Worm (Caenorhabditis elegans) whole organism, late embryonic: ENCODE measurements around the gene twk-9.
"Not testable (repeated sequence)": the region's sequence is repeated elsewhere in the genome, so short reads cannot be mapped to it uniquely, and the experiment has no call there.

Experiments used
- F13H6.1 ChIP-seq: sonication (generic microtip); optimal IDR thresholded peaks from 2 replicates; lab custom pipeline; 2016; ENCODE audit warnings: missing genetic modification characterization, missing compliant biosample characterization
- K09A11.1 ChIP-seq: sonication (generic microtip); optimal IDR thresholded peaks from 2 replicates; lab custom pipeline; 2017; ENCODE audit warnings: antibody characterized with exemption, mild to moderate bottlenecking, missing genetic modification characterization, missing compliant biosample characterization; ENCODE audit not compliant: insufficient read depth
- T23F11.4 ChIP-seq: fragments of 200-800 bp; sonication (Bioruptor generic); optimal IDR thresholded peaks from 2 replicates; lab custom pipeline; 2018; ENCODE audit warnings: mild to moderate bottlenecking, missing genetic modification characterization, missing compliant biosample characterization
- ceh-14 ChIP-seq: sonication (generic microtip); optimal IDR thresholded peaks from 2 replicates; lab custom pipeline; 2016; ENCODE audit warnings: missing genotype, missing genetic modification characterization, missing compliant biosample characterization
- ceh-19 ChIP-seq: fragments of 200-800 bp; sonication (Bioruptor generic); optimal IDR thresholded peaks from 2 replicates; lab custom pipeline; 2018; ENCODE audit warnings: mild to moderate bottlenecking, missing genetic modification characterization, missing compliant biosample characterization
- ceh-2 ChIP-seq: sonication (generic microtip); optimal IDR thresholded peaks from 2 replicates; lab custom pipeline; 2016; ENCODE audit warnings: missing genotype, missing genetic modification characterization, missing compliant biosample characterization
- ceh-31 ChIP-seq: sonication (generic microtip); optimal IDR thresholded peaks from 2 replicates; lab custom pipeline; 2016; ENCODE audit warnings: missing genetic modification characterization, missing compliant biosample characterization
- ceh-34 ChIP-seq: sonication (generic microtip); optimal IDR thresholded peaks from 2 replicates; lab custom pipeline; 2016; ENCODE audit warnings: mild to moderate bottlenecking, missing genetic modification characterization, missing compliant biosample characterization
- ceh-45 ChIP-seq: fragments of 200-800 bp; sonication (Bioruptor generic); IDR thresholded peaks from 2 replicates; pipeline ENCODE4 v1.3.6; 2022; ENCODE audit warnings: missing genetic modification reagents, missing genetic modification characterization, missing compliant biosample characterization
- dmd-4 ChIP-seq: sonication (generic microtip); optimal IDR thresholded peaks from 2 replicates; lab custom pipeline; 2016; ENCODE audit warnings: borderline replicate concordance, missing genetic modification characterization, missing compliant biosample characterization
- elt-2 ChIP-seq: sonication (generic microtip); optimal IDR thresholded peaks from 2 replicates; lab custom pipeline; 2016; ENCODE audit warnings: missing genetic modification reagents, missing genetic modification characterization, missing compliant biosample characterization
- elt-4 ChIP-seq: sonication (generic microtip); optimal IDR thresholded peaks from 2 replicates; lab custom pipeline; 2016; ENCODE audit warnings: missing genetic modification characterization, missing compliant biosample characterization
- ets-4 ChIP-seq: sonication (generic microtip); optimal IDR thresholded peaks from 2 replicates; lab custom pipeline; 2016; ENCODE audit warnings: missing genetic modification characterization, missing compliant biosample characterization
- eyg-1 ChIP-seq: sonication (generic microtip); optimal IDR thresholded peaks from 2 replicates; lab custom pipeline; 2016; ENCODE audit warnings: missing genotype, missing genetic modification characterization, missing compliant biosample characterization
- fkh-10 ChIP-seq: fragments of 150-350 bp; optimal IDR thresholded peaks from 2 replicates; lab custom pipeline; 2014; ENCODE audit warnings: missing biosample characterization, missing genetic modification reagents, missing genetic modification characterization
- fkh-6 ChIP-seq: sonication (generic microtip); optimal IDR thresholded peaks from 2 replicates; lab custom pipeline; 2016; ENCODE audit warnings: missing genetic modification characterization, missing compliant biosample characterization
- gmeb-2 ChIP-seq: sonication (generic microtip); optimal IDR thresholded peaks from 2 replicates; lab custom pipeline; 2016; ENCODE audit warnings: missing genetic modification characterization, inconsistent platforms, missing compliant biosample characterization
- hlh-13 ChIP-seq: fragments of 200-800 bp; sonication (Bioruptor generic); optimal IDR thresholded peaks from 2 replicates; lab custom pipeline; 2018; ENCODE audit warnings: mild to moderate bottlenecking, missing genetic modification characterization, missing compliant biosample characterization
- hlh-6 ChIP-seq: sonication (generic microtip); optimal IDR thresholded peaks from 2 replicates; lab custom pipeline; 2016; ENCODE audit warnings: missing genotype, missing genetic modification characterization, missing compliant biosample characterization
- hlh-8 ChIP-seq: sonication (generic microtip); optimal IDR thresholded peaks from 2 replicates; lab custom pipeline; 2016; ENCODE audit warnings: missing genotype, missing genetic modification characterization, missing compliant biosample characterization
- lim-6 ChIP-seq: sonication (generic microtip); optimal IDR thresholded peaks from 2 replicates; lab custom pipeline; 2016; ENCODE audit warnings: missing genetic modification characterization, missing compliant biosample characterization
- mec-3 ChIP-seq: sonication (generic microtip); optimal IDR thresholded peaks from 2 replicates; lab custom pipeline; 2016; ENCODE audit warnings: borderline replicate concordance, missing genetic modification characterization, missing compliant biosample characterization
- nfya-1 ChIP-seq: sonication (generic microtip); optimal IDR thresholded peaks from 2 replicates; lab custom pipeline; 2017; ENCODE audit warnings: missing genetic modification characterization, mild to moderate bottlenecking, missing compliant biosample characterization, antibody characterized with exemption, moderate library complexity
- npax-4 ChIP-seq: sonication (generic microtip); optimal IDR thresholded peaks from 2 replicates; lab custom pipeline; 2016; ENCODE audit warnings: missing genetic modification characterization, missing compliant biosample characterization
- odd-2 ChIP-seq: sonication (generic microtip); optimal IDR thresholded peaks from 2 replicates; lab custom pipeline; 2017; ENCODE audit warnings: antibody characterized with exemption, mild to moderate bottlenecking, missing genetic modification characterization, missing compliant biosample characterization
- pqm-1 ChIP-seq: sonication (generic microtip); optimal IDR thresholded peaks from 2 replicates; lab custom pipeline; 2016; ENCODE audit warnings: missing genetic modification characterization, missing compliant biosample characterization
- pros-1 ChIP-seq: fragments of 150-350 bp; optimal IDR thresholded peaks from 2 replicates; lab custom pipeline; 2014; ENCODE audit warnings: missing biosample characterization, missing genetic modification reagents, missing genetic modification characterization
- sdc-2 ChIP-seq: sonication (generic microtip); optimal IDR thresholded peaks from 2 replicates; lab custom pipeline; 2016; ENCODE audit warnings: missing genotype, missing genetic modification characterization, missing compliant biosample characterization
- sox-4 ChIP-seq: sonication (generic microtip); optimal IDR thresholded peaks from 2 replicates; lab custom pipeline; 2017; ENCODE audit warnings: mild to moderate bottlenecking, missing genetic modification characterization, inconsistent platforms, missing compliant biosample characterization
- tbx-2 ChIP-seq: sonication (generic microtip); optimal IDR thresholded peaks from 2 replicates; lab custom pipeline; 2016; ENCODE audit warnings: missing genetic modification characterization, missing compliant biosample characterization
- ttx-3 ChIP-seq: sonication (generic microtip); optimal IDR thresholded peaks from 2 replicates; lab custom pipeline; 2016; ENCODE audit warnings: missing genetic modification reagents, missing genetic modification characterization, missing compliant biosample characterization
- unc-3 ChIP-seq, 2 experiments: fragments of 200-800 bp in 1 of 2; sonication (Bioruptor generic) in 1 of 2; sonication (generic microtip) in 1 of 2; conservative IDR thresholded peaks in 1 of 2; optimal IDR thresholded peaks in 1 of 2; 2 replicates each; pipeline versions ENCODE4 v1.3.6 to Lab custom; 2016 to 2022; ENCODE audit warnings: missing compliant biosample characterization in 2 of 2, missing genetic modification characterization in 2 of 2, missing genetic modification reagents in 1 of 2
- unc-42 ChIP-seq: sonication (generic microtip); optimal IDR thresholded peaks from 2 replicates; lab custom pipeline; 2016; ENCODE audit warnings: missing genotype, missing genetic modification characterization, missing compliant biosample characterization
- ztf-16 ChIP-seq: sonication (generic microtip); optimal IDR thresholded peaks from 2 replicates; lab custom pipeline; 2017; ENCODE audit warnings: missing genetic modification characterization, missing compliant biosample characterization

Gene twk-9

ce11 chrIV:9679296-9679695 is 13.7 kb upstream of the twk-9 start:
- TF ChIP-seq hlh-8 (tag; lab: Kevin White, UChicago) = no peak
- no peak for TF ChIP-seq hlh-6 (tag; lab: Kevin White, UChicago)
- TF ChIP-seq unc-42 (tag; lab: Kevin White, UChicago) = no peak
- peak; percentile 86 for TF ChIP-seq elt-2

ce11 chrIV:9680841-9681240 is 12.1 kb upstream of the twk-9 start, which contains the start of gene ins-8:
Gene ins-8 (minus strand): TSS chrIV:9680941.
- TF ChIP-seq pqm-1 = no peak
- TF ChIP-seq ttx-3 (tag; lab: Kevin White, UChicago) = no peak
- TF ChIP-seq sdc-2 = no peak
- no peak for TF ChIP-seq odd-2 (tag; lab: Kevin White, UChicago)
- no peak for TF ChIP-seq npax-4 (tag; lab: Kevin White, UChicago)
- no peak for TF ChIP-seq hlh-13 (GFP tag; lab: Kevin White, UChicago)
- no peak for TF ChIP-seq ztf-16 (tag; lab: Kevin White, UChicago)
- no peak for TF ChIP-seq hlh-8 (tag; lab: Kevin White, UChicago)
- no peak for TF ChIP-seq ceh-14
- TF ChIP-seq ceh-45 = no peak
- no peak for TF ChIP-seq elt-4 (tag; lab: Kevin White, UChicago)
- no peak for TF ChIP-seq eyg-1 (tag; lab: Kevin White, UChicago)

ce11 chrIV:9682514-9682913 is 10.5 kb upstream of the twk-9 start, which contains the start of gene ins-7:
Gene ins-7 (minus strand): TSS chrIV:9682845.
- no peak for TF ChIP-seq F13H6.1 (tag; lab: Kevin White, UChicago)
- no peak for TF ChIP-seq mec-3
- no peak for TF ChIP-seq unc-42 (tag; lab: Kevin White, UChicago)
- TF ChIP-seq ttx-3 (tag; lab: Kevin White, UChicago) = no peak
- TF ChIP-seq ceh-31 (tag; lab: Kevin White, UChicago) = no peak
- no peak for TF ChIP-seq unc-3 (GFP tag; conservative IDR thresholded peaks at IDR 0.05; lab: Robert Waterston, UW)
- no peak for TF ChIP-seq unc-3 (tag; optimal IDR thresholded peaks at IDR 0.05; lab: Kevin White, UChicago)
- no peak for TF ChIP-seq ceh-2 (tag; lab: Kevin White, UChicago)

- TF ChIP-seq ceh-34 (no peak), fkh-10 (no peak), T23F11.4 (GFP tag; lab: Kevin White, UChicago) (no peak), ceh-19 (GFP tag; lab: Kevin White, UChicago) (no peak), ets-4 (tag; lab: Kevin White, UChicago) (no peak), sox-4 (tag; lab: Kevin White, UChicago) (no peak), lim-6 (tag; lab: Kevin White, UChicago) (no peak), gmeb-2 (no peak), elt-2 (no peak), tbx-2 (tag; lab: Kevin White, UChicago) (no peak), pros-1 (no peak), K09A11.1 (tag; lab: Kevin White, UChicago) (no peak)
These were observed 9.5 kb upstream of the twk-9 start, which contains the start of the genes htas-1 and ZK1251.3 for ce11 chrIV:9683433-9683832. Gene htas-1 (minus strand): TSS chrIV:9683533. Gene ZK1251.3 (plus strand): TSS chrIV:9683658.

- not testable (repeated sequence) for TF ChIP-seq fkh-6 (tag; lab: Kevin White, UChicago); nfya-1; dmd-4 (tag; lab: Kevin White, UChicago)
- TF ChIP-seq, all 69 proteins: peak for 0; not testable (repeated sequence) for 69
These were observed 4.3 kb upstream of the twk-9 start, which contains the start of gene msp-76 for ce11 chrIV:9688715-9689114. Gene msp-76 (plus strand): TSS chrIV:9689015.
